Worm (Caenorhabditis elegans): Measurements from ENCODE around the gene R03A10.5.

ce11 chrX:15438768-15439167 is 7.8 kb upstream of the R03A10.5 start:
- TF ChIP-seq tbx-2 (tag; optimal IDR thresholded peaks at IDR 0.05) (no peak), nhr-25 (tag; optimal IDR thresholded peaks at IDR 0.05) (no peak)

Data from whole organism, L3 larva.